Fruit fly (Drosophila melanogaster) whole organism, pupa: Measurements from ENCODE around the gene CG9641.

ENCODE experiments used
- CG15710 ChIP-seq: fragments of 200-800 bp; sonication (Bioruptor generic); optimal IDR thresholded peaks from 2 replicates; lab custom pipeline; 2018; ENCODE audit warnings: missing biosample characterization, mild to moderate bottlenecking, missing genetic modification characterization, moderate library complexity
- CG9948 ChIP-seq: fragments of 200-800 bp; sonication (Bioruptor generic); optimal IDR thresholded peaks from 2 replicates; lab custom pipeline; 2018; ENCODE audit warnings: missing biosample characterization, mild to moderate bottlenecking, missing genetic modification characterization, moderate library complexity
- D1 ChIP-seq: fragments of 200-800 bp; sonication (Bioruptor generic); optimal IDR thresholded peaks from 2 replicates; lab custom pipeline; 2018; ENCODE audit warnings: missing biosample characterization, mild to moderate bottlenecking, missing genetic modification characterization, moderate library complexity
- Pif1A ChIP-seq: fragments of 200-800 bp; sonication (Bioruptor generic); optimal IDR thresholded peaks from 3 replicates; lab custom pipeline; 2016; ENCODE audit warnings: missing biosample characterization, missing genetic modification characterization
- Snoo ChIP-seq: fragments of 200-800 bp; sonication (Bioruptor generic); optimal IDR thresholded peaks from 3 replicates; lab custom pipeline; 2017; ENCODE audit warnings: missing biosample characterization, mild to moderate bottlenecking, missing genetic modification characterization, inconsistent platforms
- fd96Ca ChIP-seq: fragments of 200-800 bp; sonication (Bioruptor generic); IDR thresholded peaks from 3 replicates; pipeline ENCODE4 v1.3.6; 2022; ENCODE audit warnings: missing biosample characterization, missing genetic modification characterization

- TF ChIP-seq CG15710 (tag; lab: Kevin White, UChicago) (peak; percentile 45), CG9948 (tag; lab: Kevin White, UChicago) (peak; percentile 26), D1 (tag; lab: Kevin White, UChicago) (no peak), fd96Ca (GFP tag; lab: Robert Waterston, UW) (peak; percentile 71), Snoo (peak; percentile 11), Pif1A (GFP tag; lab: Kevin White, UChicago) (peak; percentile 54)
Measured at dm6 chr2L:2944509-2944908, 32.2 kb downstream of the CG9641 start.
